Worm (Caenorhabditis elegans) whole organism, mixed stage, embryonic: ENCODE data around the gene hpr-9.

Experiments used
- ceh-39 ChIP-seq: fragments of 150-350 bp; optimal IDR thresholded peaks from 2 replicates; lab custom pipeline; 2014; ENCODE audit warnings: missing biosample characterization, missing genetic modification characterization
- ceh-83 ChIP-seq: fragments of 200-800 bp; sonication (Bioruptor generic); optimal IDR thresholded peaks from 2 replicates; lab custom pipeline; 2018; ENCODE audit warnings: mild to moderate bottlenecking, missing genetic modification characterization, missing compliant biosample characterization
- cnd-1 ChIP-seq: fragments of 200-800 bp; sonication (Bioruptor generic); optimal IDR thresholded peaks from 2 replicates; lab custom pipeline; 2018; ENCODE audit warnings: mild to moderate bottlenecking, missing genetic modification characterization, missing compliant biosample characterization
- lin-13 ChIP-seq: fragments of 150-350 bp; optimal IDR thresholded peaks from 2 replicates; lab custom pipeline; 2014; ENCODE audit warnings: missing biosample characterization, missing genetic modification characterization
- lsy-2 ChIP-seq: fragments of 150-350 bp; optimal IDR thresholded peaks from 2 replicates; lab custom pipeline; 2014; ENCODE audit warnings: missing biosample characterization, missing genetic modification characterization
- mep-1 ChIP-seq: fragments of 150-350 bp; optimal IDR thresholded peaks from 2 replicates; lab custom pipeline; 2017; ENCODE audit warnings: missing biosample characterization, missing genetic modification reagents, missing genetic modification characterization, inconsistent platforms
- nhr-12 ChIP-seq: fragments of 150-350 bp; optimal IDR thresholded peaks from 2 replicates; lab custom pipeline; 2014; ENCODE audit warnings: missing biosample characterization, missing genetic modification characterization
- nhr-76 ChIP-seq: sonication (generic microtip); optimal IDR thresholded peaks from 2 replicates; lab custom pipeline; 2017; ENCODE audit warnings: missing biosample characterization, missing genetic modification characterization
- pha-4 ChIP-seq: fragments of 150-350 bp; optimal IDR thresholded peaks from 2 replicates; lab custom pipeline; 2018; ENCODE audit warnings: missing biosample characterization, missing genetic modification reagents, missing genetic modification characterization

ce11 chrIII:10642781-10643180, 21.4 kb downstream of the hpr-9 start, which contains the start of the genes dhs-11 and orc-1:
- peak; percentile 97 for TF ChIP-seq lsy-2
- TF ChIP-seq mep-1 (tag; lab: Kevin White, UChicago): peak; percentile 58
- no peak for TF ChIP-seq cnd-1 (tag; lab: Kevin White, UChicago)
- TF ChIP-seq nhr-76 (tag; lab: Kevin White, UChicago): no peak
- no peak for TF ChIP-seq nhr-12 (tag; lab: Kevin White, UChicago)
- TF ChIP-seq lin-13: peak; percentile 15
- no peak for TF ChIP-seq ceh-83 (GFP tag; lab: Kevin White, UChicago)
- TF ChIP-seq ceh-39: no peak
- no peak for TF ChIP-seq pha-4
